Worm (Caenorhabditis elegans): ENCODE measurements around the gene E02H4.5.
A peak's percentile ranks its signal among the peaks of the same experiment; 100 is the strongest.

E02H4.5 gene

DNA sequence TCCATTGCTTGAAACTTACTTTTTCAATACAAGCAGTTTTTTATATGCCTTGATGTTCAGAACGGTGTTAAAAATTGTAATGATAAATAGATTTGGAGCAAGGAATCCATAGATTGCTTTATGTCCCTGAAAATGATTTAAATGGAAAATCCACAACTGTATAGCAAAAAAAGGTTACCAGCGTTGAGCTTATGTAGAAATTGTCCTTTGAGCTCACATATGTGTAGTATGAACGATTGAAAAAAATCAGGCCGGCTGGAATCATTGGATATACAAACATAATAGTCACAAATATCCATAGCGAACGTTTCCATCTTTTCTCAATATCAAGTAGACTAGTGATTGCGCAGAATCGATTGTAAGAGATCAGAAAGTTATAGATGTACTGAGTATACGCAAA, 20.6 kb downstream of the E02H4.5 start, which contains the start of gene srg-36:
srg-36 (minus strand) TSS at position 101 of the 400 bp plus-strand sequence.
- TF ChIP-seq ceh-39 (tag; optimal IDR thresholded peaks at IDR 0.05) (no peak), bed-3 (GFP tag; optimal IDR thresholded peaks at IDR 0.05) (no peak), flh-1 (GFP tag; optimal IDR thresholded peaks at IDR 0.05) (no peak), lin-32 (GFP tag; optimal IDR thresholded peaks at IDR 0.05) (no peak), mab-5 (tag; optimal IDR thresholded peaks at IDR 0.05) (no peak), sptf-1 (tag; optimal IDR thresholded peaks at IDR 0.05) (no peak), lin-13 (tag; optimal IDR thresholded peaks at IDR 0.05) (no peak), cnd-1 (tag; optimal IDR thresholded peaks at IDR 0.05) (no peak)

ce11 chrX:14231987-14232386, 22.9 kb downstream of the E02H4.5 start:
- TF ChIP-seq sptf-1 (tag; optimal IDR thresholded peaks at IDR 0.05) = no peak
- TF ChIP-seq ces-1 (GFP tag; optimal IDR thresholded peaks at IDR 0.05) = no peak
- TF ChIP-seq blmp-1 (tag; optimal IDR thresholded peaks at IDR 0.05) = no peak
- no peak for TF ChIP-seq ceh-43 (GFP tag; optimal IDR thresholded peaks at IDR 0.05)
- TF ChIP-seq elt-1 (tag; optimal IDR thresholded peaks at IDR 0.05; ENCODE audit: borderline replicate concordance, insufficient read depth) = no peak
- TF ChIP-seq sem-2 (GFP tag; optimal IDR thresholded peaks at IDR 0.05) = no peak
- no peak for TF ChIP-seq snpc-4 (tag; optimal IDR thresholded peaks at IDR 0.05)
- TF ChIP-seq elt-3 (tag; optimal IDR thresholded peaks at IDR 0.05) = no peak
- TF ChIP-seq ceh-83 (GFP tag; optimal IDR thresholded peaks at IDR 0.05) = no peak
- TF ChIP-seq M03D4.4 (tag; optimal IDR thresholded peaks at IDR 0.05) = no peak

DNA sequence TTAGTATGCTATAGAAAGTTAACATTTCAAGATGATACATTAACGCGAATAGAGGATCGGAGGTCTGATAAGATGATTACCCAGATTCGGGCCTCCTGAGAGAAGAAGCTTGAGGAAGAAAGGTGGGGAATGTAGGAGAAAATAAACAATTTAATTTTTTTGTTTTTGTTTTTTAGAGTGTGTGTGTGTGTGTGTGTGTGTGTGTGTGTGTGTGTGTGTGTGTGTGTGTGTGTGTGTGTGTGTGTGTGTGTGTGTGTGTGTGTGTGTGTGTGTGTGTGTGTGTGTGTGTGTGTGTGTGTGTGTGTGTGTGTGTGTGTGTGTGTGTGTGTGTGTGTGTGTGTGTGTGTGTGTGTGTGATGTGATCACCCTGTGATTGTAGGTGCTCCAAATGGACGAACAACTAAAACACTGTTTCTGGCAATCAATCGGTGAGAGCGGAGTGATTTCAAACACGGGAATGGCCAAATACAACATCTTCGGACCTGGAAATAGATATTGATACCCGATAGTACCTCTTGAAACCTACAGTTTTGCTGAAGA, 25.6 kb downstream of the E02H4.5 start:
- TF ChIP-seq mls-2 (tag; optimal IDR thresholded peaks at IDR 0.05) = peak; percentile 23
- TF ChIP-seq cnd-1 (tag; optimal IDR thresholded peaks at IDR 0.05) = peak; percentile 33
- peak; percentile 36 for TF ChIP-seq drap-1 (GFP tag; optimal IDR thresholded peaks at IDR 0.05)
- peak; percentile 33 for TF ChIP-seq bed-3 (GFP tag; optimal IDR thresholded peaks at IDR 0.05)
- TF ChIP-seq sptf-1 (tag; optimal IDR thresholded peaks at IDR 0.05) = peak; percentile 73
- TF ChIP-seq sem-2 (GFP tag; optimal IDR thresholded peaks at IDR 0.05) = peak; percentile 18
- TF ChIP-seq M03D4.4 (tag; optimal IDR thresholded peaks at IDR 0.05) = peak; percentile 47

ce11 chrX:14228764-14229163, 26.2 kb downstream of the E02H4.5 start:
- TF ChIP-seq M03D4.4 (tag; optimal IDR thresholded peaks at IDR 0.05) = peak; percentile 28
- TF ChIP-seq unc-120 (tag; optimal IDR thresholded peaks at IDR 0.05; ENCODE audit: poor library complexity, severe bottlenecking) = no peak
- TF ChIP-seq tbx-8 (GFP tag; optimal IDR thresholded peaks at IDR 0.05) = no peak
- peak; percentile 66 for TF ChIP-seq ceh-83 (GFP tag; optimal IDR thresholded peaks at IDR 0.05)
- no peak for TF ChIP-seq elt-3 (tag; optimal IDR thresholded peaks at IDR 0.05)

DNA sequence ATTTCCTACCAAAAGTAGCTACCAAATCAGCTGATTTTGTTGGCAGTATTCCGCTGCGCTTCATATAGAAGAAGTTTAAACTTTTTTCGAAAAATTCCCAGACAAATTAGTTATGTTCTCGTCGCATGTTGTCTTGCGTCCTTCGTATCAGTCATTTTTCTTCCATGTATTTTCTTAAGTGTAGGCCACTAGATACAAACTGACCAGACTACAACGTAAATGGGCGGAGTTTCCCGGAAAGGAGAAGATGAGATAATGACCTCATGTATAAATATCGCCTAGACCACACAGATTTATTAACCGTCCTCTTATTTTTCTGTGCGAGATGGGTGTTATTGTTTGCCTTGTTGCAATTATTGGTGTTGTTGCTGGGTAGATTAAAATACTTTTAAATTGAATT, 29.7 kb downstream of the E02H4.5 start, which contains the start of gene cyp-13B2:
cyp-13B2 (plus strand) TSS at position 301 of the 400 bp plus-strand sequence.
- TF ChIP-seq cnd-1 (tag; optimal IDR thresholded peaks at IDR 0.05) (no peak), lsy-2 (tag; optimal IDR thresholded peaks at IDR 0.05) (no peak), lin-32 (GFP tag; optimal IDR thresholded peaks at IDR 0.05) (no peak), mls-2 (tag; optimal IDR thresholded peaks at IDR 0.05) (no peak), pha-4 (tag; optimal IDR thresholded peaks at IDR 0.05) (no peak), flh-1 (GFP tag; optimal IDR thresholded peaks at IDR 0.05) (no peak), nhr-12 (tag; optimal IDR thresholded peaks at IDR 0.05) (no peak), sem-2 (GFP tag; optimal IDR thresholded peaks at IDR 0.05) (no peak), drap-1 (GFP tag; optimal IDR thresholded peaks at IDR 0.05) (no peak), unc-120 (tag; optimal IDR thresholded peaks at IDR 0.05; ENCODE audit: poor library complexity, severe bottlenecking) (no peak), nhr-237 (tag; optimal IDR thresholded peaks at IDR 0.05) (no peak), mab-5 (tag; optimal IDR thresholded peaks at IDR 0.05) (no peak), ceh-83 (GFP tag; optimal IDR thresholded peaks at IDR 0.05) (no peak), nhr-2 (tag; optimal IDR thresholded peaks at IDR 0.05) (no peak), unc-62 (GFP tag; optimal IDR thresholded peaks at IDR 0.05) (no peak), unc-39 (tag; optimal IDR thresholded peaks at IDR 0.05) (no peak)

ce11 chrX:14223156-14223555, 31.8 kb downstream of the E02H4.5 start, which contains the start of gene K06G5.3:
Gene K06G5.3 (minus strand): TSS chrX:14223256.
- TF ChIP-seq nhr-237 (tag; optimal IDR thresholded peaks at IDR 0.05) (no peak), elt-3 (tag; optimal IDR thresholded peaks at IDR 0.05) (no peak), mls-2 (tag; optimal IDR thresholded peaks at IDR 0.05) (no peak), ztf-11 (tag; optimal IDR thresholded peaks at IDR 0.05) (no peak), nhr-12 (tag; optimal IDR thresholded peaks at IDR 0.05) (no peak), cnd-1 (tag; optimal IDR thresholded peaks at IDR 0.05) (no peak), unc-62 (GFP tag; optimal IDR thresholded peaks at IDR 0.05) (no peak), tbx-8 (GFP tag; optimal IDR thresholded peaks at IDR 0.05) (no peak), sptf-1 (tag; optimal IDR thresholded peaks at IDR 0.05) (no peak), unc-120 (tag; optimal IDR thresholded peaks at IDR 0.05; ENCODE audit: poor library complexity, severe bottlenecking) (no peak), snpc-4 (tag; optimal IDR thresholded peaks at IDR 0.05) (no peak), elt-1 (tag; optimal IDR thresholded peaks at IDR 0.05; ENCODE audit: borderline replicate concordance, insufficient read depth) (no peak), lin-32 (GFP tag; optimal IDR thresholded peaks at IDR 0.05) (no peak), nhr-2 (tag; optimal IDR thresholded peaks at IDR 0.05) (no peak), nhr-28 (tag; optimal IDR thresholded peaks at IDR 0.05) (no peak), unc-39 (tag; optimal IDR thresholded peaks at IDR 0.05) (no peak), M03D4.4 (tag; optimal IDR thresholded peaks at IDR 0.05) (no peak), drap-1 (GFP tag; optimal IDR thresholded peaks at IDR 0.05) (no peak), ceh-83 (GFP tag; optimal IDR thresholded peaks at IDR 0.05) (no peak), zip-8 (tag; optimal IDR thresholded peaks at IDR 0.05) (no peak)

All from whole organism, mixed stage, embryonic.